Fruit fly (Drosophila melanogaster): Measurements from ENCODE around the gene Ugt36E1.
A peak's percentile ranks its signal among the peaks of the same experiment; 100 is the strongest.

Ugt36E1 gene

DNA sequence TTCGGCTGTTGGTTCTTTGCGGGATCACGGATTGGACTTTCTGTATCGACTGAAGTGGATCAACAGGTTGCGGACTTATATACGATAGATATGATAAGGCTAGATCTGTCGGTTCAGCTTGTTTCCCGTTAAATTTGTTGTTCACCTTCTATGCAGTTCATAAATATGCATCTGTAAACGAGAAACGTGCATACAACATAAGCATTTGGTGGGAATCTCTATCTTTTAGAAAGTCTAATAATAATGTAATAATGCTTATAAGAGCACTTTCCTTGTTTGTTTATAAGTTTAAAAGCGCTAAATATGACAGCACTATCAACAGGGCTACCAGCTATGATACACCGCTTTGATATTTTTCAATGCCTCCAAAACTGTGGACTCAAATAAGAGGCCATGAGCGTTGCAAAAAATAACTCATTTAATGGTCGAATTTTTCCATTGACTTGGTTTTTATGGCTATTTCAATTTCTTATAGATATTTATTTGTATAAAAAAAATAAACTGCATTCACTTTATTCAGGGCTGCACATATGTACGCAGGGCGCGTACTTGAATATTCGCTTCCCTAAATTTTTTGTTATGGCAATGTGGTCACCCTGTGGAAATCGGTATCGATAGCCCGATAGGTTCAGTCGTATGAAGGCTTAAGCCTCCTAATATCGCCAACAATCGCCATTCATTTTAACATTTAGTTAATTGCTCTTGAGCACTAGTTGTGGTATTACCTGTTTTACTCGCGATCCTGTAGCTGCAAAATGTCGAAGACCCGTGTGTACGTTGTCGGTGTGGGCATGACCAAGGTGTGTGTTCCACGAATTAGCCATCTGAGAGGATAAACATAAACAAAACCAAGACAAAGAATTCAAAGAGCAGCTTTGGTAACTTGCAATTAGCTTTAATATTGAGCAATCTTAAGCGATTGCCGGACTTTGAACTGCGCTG, 4.3 kb downstream of the Ugt36E1 start, which contains the start of the genes CG17597 and ScpX (continued):
- no peak for TF ChIP-seq CG1832 (GFP tag; optimal IDR thresholded peaks at IDR 0.05)
- peak; percentile 29; the same call in 1 of the 2 replicates for TF ChIP-seq CG8765 (GFP tag; IDR thresholded peaks at IDR 0.05)
- peak; percentile 46 for TF ChIP-seq CG8944 (GFP tag; optimal IDR thresholded peaks at IDR 0.05)
- peak; percentile 90; the same call in 3 of the 4 replicates for TF ChIP-seq chinmo (GFP tag; IDR thresholded peaks at IDR 0.05; ENCODE audit: partially characterized antibody)
- peak; percentile 37; the same call in 1 of the 2 replicates for TF ChIP-seq onecut (GFP tag; IDR thresholded peaks at IDR 0.05)
- peak; percentile 93 for TF ChIP-seq Ets65A (GFP tag)
- TF ChIP-seq CG7963 (GFP tag; IDR thresholded peaks at IDR 0.05; ENCODE audit: partially characterized antibody), result peak; percentile 88
- peak; percentile 35; the same call in 2 of the 3 replicates for TF ChIP-seq tgo (GFP tag; IDR thresholded peaks at IDR 0.05)
- TF ChIP-seq gro (GFP tag; optimal IDR thresholded peaks at IDR 0.05), result peak; percentile 71
- no peak for TF ChIP-seq wek (GFP tag; optimal IDR thresholded peaks at IDR 0.05)
- TF ChIP-seq tx (GFP tag; optimal IDR thresholded peaks at IDR 0.05), result peak; percentile 32
- TF ChIP-seq CG34224 (GFP tag; IDR thresholded peaks at IDR 0.05; ENCODE audit: partially characterized antibody), result peak; percentile 83
- peak; percentile 26 for TF ChIP-seq CG16815 (GFP tag; optimal IDR thresholded peaks at IDR 0.05)
- no peak for TF ChIP-seq CG14050 (GFP tag; IDR thresholded peaks at IDR 0.05)
- TF ChIP-seq ftz-f1 (GFP tag; optimal IDR thresholded peaks at IDR 0.05), result no peak
- no peak for TF ChIP-seq abd-A (tag; optimal IDR thresholded peaks at IDR 0.05)
- peak; percentile 71 for TF ChIP-seq CG7839 (tag; optimal IDR thresholded peaks at IDR 0.05)
- TF ChIP-seq Hsf (GFP tag; optimal IDR thresholded peaks at IDR 0.05), result peak; percentile 78
- peak; percentile 70 for TF ChIP-seq lmd (GFP tag; IDR thresholded peaks at IDR 0.05)
- TF ChIP-seq CG32532 (GFP tag; IDR thresholded peaks at IDR 0.05), result peak; percentile 47; the same call in 1 of the 2 replicates
- TF ChIP-seq pho (GFP tag; optimal IDR thresholded peaks at IDR 0.05), result peak; percentile 36
- TF ChIP-seq CG18011 (GFP tag; optimal IDR thresholded peaks at IDR 0.05), result peak; percentile 36
- TF ChIP-seq Dip2 (GFP tag; IDR thresholded peaks at IDR 0.05), result no peak
- TF ChIP-seq sna (GFP tag; IDR thresholded peaks at IDR 0.05; ENCODE audit: partially characterized antibody), result 0 out of 2 replicates have a peak, but pooled peaks have one; percentile 77
- peak; percentile 11 for TF ChIP-seq Mes4 (GFP tag; optimal IDR thresholded peaks at IDR 0.05)
- TF ChIP-seq CG10366 (GFP tag; IDR thresholded peaks at IDR 0.05), result peak; percentile 29
- TF ChIP-seq CG17385 (GFP tag; optimal IDR thresholded peaks at IDR 0.05), result peak; percentile 52
- peak; percentile 56 for TF ChIP-seq Tbp (GFP tag; optimal IDR thresholded peaks at IDR 0.05)
- TF ChIP-seq CG7372 (GFP tag; IDR thresholded peaks at IDR 0.05), result 0 out of 2 replicates have a peak, but pooled peaks have one; percentile 11
- peak; percentile 72 for TF ChIP-seq ind (GFP tag; optimal IDR thresholded peaks at IDR 0.05)
- TF ChIP-seq prd (optimal IDR thresholded peaks at IDR 0.05), result no peak
- peak; percentile 69; the same call in 2 of the 3 replicates for TF ChIP-seq prd (GFP tag; IDR thresholded peaks at IDR 0.05)
- TF ChIP-seq sr (GFP tag; IDR thresholded peaks at IDR 0.05), result no peak
- no peak for TF ChIP-seq seq (GFP tag; IDR thresholded peaks at IDR 0.05)
- no peak for TF ChIP-seq CG10565 (GFP tag; optimal IDR thresholded peaks at IDR 0.05)
- no peak for TF ChIP-seq CG2199 (GFP tag; IDR thresholded peaks at IDR 0.05)
- TF ChIP-seq sob (GFP tag; IDR thresholded peaks at IDR 0.05), result 0 out of 2 replicates have a peak, but pooled peaks have one; percentile 45
- TF ChIP-seq CG3407 (GFP tag; optimal IDR thresholded peaks at IDR 0.05), result peak; percentile 42
- no peak for TF ChIP-seq br (optimal IDR thresholded peaks at IDR 0.05)
- peak; percentile 68 for TF ChIP-seq Max (GFP tag; optimal IDR thresholded peaks at IDR 0.05)
- no peak for TF ChIP-seq pros (GFP tag; optimal IDR thresholded peaks at IDR 0.05)
- peak; percentile 43 for TF ChIP-seq Six4 (GFP tag; optimal IDR thresholded peaks at IDR 0.05)
- TF ChIP-seq Aef1 (GFP tag; IDR thresholded peaks at IDR 0.05), result 0 out of 3 replicates have a peak, but pooled peaks have one; percentile 21
- TF ChIP-seq CG2712 (tag; optimal IDR thresholded peaks at IDR 0.05), result peak; percentile 67
- TF ChIP-seq zfh2 (GFP tag; optimal IDR thresholded peaks at IDR 0.05), result peak; percentile 71
- TF ChIP-seq Hr51 (GFP tag; optimal IDR thresholded peaks at IDR 0.05), result peak; percentile 13 to 58
- TF ChIP-seq CG11695 (GFP tag; IDR thresholded peaks at IDR 0.05), result 0 out of 3 replicates have a peak, but pooled peaks have one; percentile 20
- TF ChIP-seq phol (tag; optimal IDR thresholded peaks at IDR 0.05), result peak; percentile 67
- peak; percentile 100 for TF ChIP-seq CG6254 (GFP tag; optimal IDR thresholded peaks at IDR 0.05)
